Worm (Caenorhabditis elegans) whole organism, young adult: ENCODE data around the gene igeg-2.
A peak's percentile ranks its signal among the peaks of the same experiment; 100 is the strongest.
"Not testable (repeated sequence)": the region's sequence is repeated elsewhere in the genome, so short reads cannot be mapped to it uniquely, and the experiment has no call there.

Source experiments
- B0019.2 ChIP-seq: fragments of 200-800 bp; sonication (Bioruptor generic); conservative IDR thresholded peaks from 2 replicates; pipeline ENCODE4 v1.3.6; 2022; ENCODE audit warnings: missing genetic modification reagents, missing genetic modification characterization, missing compliant biosample characterization
- B0035.1 ChIP-seq: sonication (generic microtip); optimal IDR thresholded peaks from 2 replicates; lab custom pipeline; 2016; ENCODE audit warnings: missing genetic modification characterization, mild to moderate bottlenecking, missing compliant biosample characterization, missing genotype, missing genetic modification reagents
- F39B2.1 ChIP-seq: fragments of 200-800 bp; sonication (Bioruptor generic); IDR thresholded peaks from 2 replicates; pipeline ENCODE4 v1.3.6; 2022; ENCODE audit warnings: missing genetic modification reagents, missing genetic modification characterization, missing compliant biosample characterization
- F49E8.2 ChIP-seq: sonication (generic microtip); optimal IDR thresholded peaks from 3 replicates; lab custom pipeline; 2017; ENCODE audit warnings: missing genetic modification characterization, mild to moderate bottlenecking, missing compliant biosample characterization, antibody characterized with exemption, moderate library complexity; ENCODE audit not compliant: insufficient read depth
- F55B11.4 ChIP-seq: sonication (generic microtip); optimal IDR thresholded peaks from 2 replicates; lab custom pipeline; 2016; ENCODE audit warnings: missing compliant biosample characterization, missing genetic modification characterization, borderline replicate concordance; ENCODE audit not compliant: insufficient read depth
- Y53G8AR.9 ChIP-seq: fragments of 200-800 bp; sonication (Bioruptor generic); conservative IDR thresholded peaks from 2 replicates; pipeline ENCODE4 v1.3.6; 2022; ENCODE audit warnings: missing genetic modification reagents, missing genetic modification characterization, missing compliant biosample characterization
- akir-1 ChIP-seq: fragments of 200-800 bp; sonication (Bioruptor generic); optimal IDR thresholded peaks from 2 replicates; lab custom pipeline; 2018; ENCODE audit warnings: mild to moderate bottlenecking, missing genetic modification characterization, moderate library complexity, missing compliant biosample characterization
- aptf-2 ChIP-seq: fragments of 200-800 bp; sonication (Bioruptor generic); conservative IDR thresholded peaks from 2 replicates; pipeline ENCODE4 v1.3.6; 2022; ENCODE audit warnings: missing genetic modification reagents, missing genetic modification characterization, missing compliant biosample characterization
- aptf-3 ChIP-seq: fragments of 200-800 bp; sonication (Bioruptor generic); IDR thresholded peaks from 2 replicates; pipeline ENCODE4 v1.3.6; 2022; ENCODE audit warnings: missing genetic modification characterization, missing compliant biosample characterization
- attf-6 ChIP-seq: fragments of 200-800 bp; sonication (Bioruptor generic); IDR thresholded peaks from 2 replicates; pipeline ENCODE4 v1.3.6; 2022; ENCODE audit warnings: missing genetic modification reagents, missing genetic modification characterization, missing compliant biosample characterization
- cebp-1 ChIP-seq, 2 experiments: fragments of 200-800 bp in 1 of 2; sonication (Bioruptor generic) in 1 of 2; sonication (generic microtip) in 1 of 2; IDR thresholded peaks in 1 of 2; optimal IDR thresholded peaks in 1 of 2; 2 replicates each; pipeline versions ENCODE4 v1.3.6 to Lab custom; 2017 to 2022; ENCODE audit warnings: missing compliant biosample characterization in 2 of 2, missing genetic modification characterization in 2 of 2, mild to moderate bottlenecking in 1 of 2, missing genetic modification reagents in 1 of 2, moderate library complexity in 1 of 2
- ceh-27 ChIP-seq: fragments of 200-800 bp; sonication (Bioruptor generic); optimal IDR thresholded peaks from 2 replicates; lab custom pipeline; 2018; ENCODE audit warnings: mild to moderate bottlenecking, missing genetic modification characterization, moderate library complexity, missing compliant biosample characterization
- die-1 ChIP-seq: sonication (generic microtip); optimal IDR thresholded peaks from 2 replicates; lab custom pipeline; 2016; ENCODE audit warnings: missing genotype, mild to moderate bottlenecking, missing genetic modification characterization, missing compliant biosample characterization
- efl-1 ChIP-seq: fragments of 150-350 bp; optimal IDR thresholded peaks from 2 replicates; lab custom pipeline; 2014; ENCODE audit warnings: missing biosample characterization, missing genetic modification reagents, missing genetic modification characterization
- egrh-3 ChIP-seq: fragments of 200-800 bp; sonication (Bioruptor generic); IDR thresholded peaks from 2 replicates; pipeline ENCODE4 v1.3.6; 2022; ENCODE audit warnings: missing genetic modification reagents, missing genetic modification characterization, missing compliant biosample characterization
- gei-17 ChIP-seq: fragments of 200-800 bp; sonication (Bioruptor generic); optimal IDR thresholded peaks from 2 replicates; lab custom pipeline; 2018; ENCODE audit warnings: mild to moderate bottlenecking, missing genetic modification characterization, missing compliant biosample characterization
- hlh-26 ChIP-seq: fragments of 200-800 bp; sonication (Bioruptor generic); conservative IDR thresholded peaks from 2 replicates; pipeline ENCODE4 v1.3.6; 2022; ENCODE audit warnings: missing genetic modification reagents, missing genetic modification characterization, missing compliant biosample characterization
- hmg-1.2 ChIP-seq: fragments of 200-800 bp; sonication (Bioruptor generic); IDR thresholded peaks from 2 replicates; pipeline ENCODE4 v1.3.6; 2022; ENCODE audit warnings: missing genetic modification reagents, missing genetic modification characterization, missing compliant biosample characterization
- hrde-1 ChIP-seq: sonication (generic microtip); optimal IDR thresholded peaks from 2 replicates; lab custom pipeline; 2016; ENCODE audit warnings: missing genetic modification characterization, mild to moderate bottlenecking, missing compliant biosample characterization, moderate library complexity, missing genotype, missing genetic modification reagents, borderline replicate concordance
- lag-1 ChIP-seq: fragments of 200-800 bp; sonication (Bioruptor generic); IDR thresholded peaks from 2 replicates; pipeline ENCODE4 v1.3.6; 2022; ENCODE audit warnings: missing genetic modification reagents, missing genetic modification characterization, missing compliant biosample characterization
- lin-35 ChIP-seq, 3 experiments: fragments of 150-350 bp in 2 of 3; sonication (generic microtip) in 1 of 3; optimal IDR thresholded peaks; 2 replicates each; lab custom pipeline; 2014 to 2018; ENCODE audit warnings: missing biosample characterization in 3 of 3, missing genetic modification characterization in 3 of 3, missing genetic modification reagents in 3 of 3
- madf-3 ChIP-seq: fragments of 200-800 bp; sonication (Bioruptor generic); IDR thresholded peaks from 2 replicates; pipeline ENCODE4 v1.3.6; 2022; ENCODE audit warnings: missing genetic modification reagents, missing genetic modification characterization, missing compliant biosample characterization
- madf-6 ChIP-seq: fragments of 200-800 bp; sonication (Bioruptor generic); IDR thresholded peaks from 2 replicates; pipeline ENCODE4 v1.3.6; 2022; ENCODE audit warnings: missing genetic modification reagents, missing genetic modification characterization, missing compliant biosample characterization
- mel-28 ChIP-seq: sonication (generic microtip); optimal IDR thresholded peaks from 2 replicates; lab custom pipeline; 2016; ENCODE audit warnings: borderline replicate concordance, mild to moderate bottlenecking, missing genetic modification characterization, missing compliant biosample characterization
- mes-4 ChIP-seq: sonication (generic microtip); optimal IDR thresholded peaks from 2 replicates; lab custom pipeline; 2016; ENCODE audit warnings: missing genotype, missing genetic modification characterization, missing compliant biosample characterization
- rpc-1 ChIP-seq, 2 experiments: fragments of 150-350 bp in 1 of 2; sonication (generic microtip) in 1 of 2; optimal IDR thresholded peaks; 2 replicates each; lab custom pipeline; 2014 to 2018; ENCODE audit warnings: missing biosample characterization in 1 of 2, missing genetic modification characterization in 1 of 2, missing genetic modification reagents in 1 of 2, missing genotype in 1 of 2
- snpc-3.4 ChIP-seq: sonication (generic microtip); optimal IDR thresholded peaks from 2 replicates; lab custom pipeline; 2017; ENCODE audit warnings: missing genetic modification characterization, mild to moderate bottlenecking, missing compliant biosample characterization, antibody characterized with exemption, moderate library complexity, missing genotype, missing genetic modification reagents
- ztf-18 ChIP-seq: sonication (generic microtip); optimal IDR thresholded peaks from 2 replicates; lab custom pipeline; 2016; ENCODE audit warnings: missing genotype, mild to moderate bottlenecking, missing genetic modification characterization, missing compliant biosample characterization
- ztf-26 ChIP-seq: sonication (generic microtip); optimal IDR thresholded peaks from 2 replicates; lab custom pipeline; 2017; ENCODE audit warnings: missing genetic modification characterization, missing compliant biosample characterization

The igeg-2 gene

ce11 chrX:11443335-11443734 lies 3.1 kb downstream of the igeg-2 start:
- TF ChIP-seq lag-1 (GFP tag; lab: Robert Waterston, UW) (0 out of 2 replicates have a peak, but pooled peaks have one; percentile 52), madf-3 (GFP tag; lab: Robert Waterston, UW) (peak; percentile 80; the same call in 1 of the 2 replicates)
- TF ChIP-seq, all 124 proteins: peak for 2; not testable (repeated sequence) for 122

DNA sequence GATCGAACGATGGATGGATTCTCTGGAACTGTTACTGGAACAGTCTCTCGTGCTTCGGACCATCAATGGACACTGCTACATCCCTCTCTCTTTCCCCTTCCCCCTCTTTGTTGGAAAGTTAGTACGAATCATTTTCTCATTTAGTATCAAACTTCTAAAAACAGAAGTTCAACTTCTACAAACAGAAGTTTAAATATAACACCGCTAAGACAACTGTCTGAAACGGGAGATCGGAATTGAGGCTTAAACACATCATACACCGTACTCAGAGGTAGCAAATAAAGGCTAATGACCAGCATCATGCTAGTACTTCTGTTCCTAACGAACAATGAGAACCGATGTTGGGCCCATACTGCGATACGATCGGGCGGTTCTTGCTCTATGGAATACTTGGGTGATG lies 6.7 kb downstream of the igeg-2 start, which contains the start of gene F46C3.7:
Gene F46C3.7, plus strand, starts transcription at position 301 of the 400 bp plus-strand sequence.
- TF ChIP-seq hrde-1 (tag; lab: Kevin White, UChicago); B0019.2 (GFP tag; lab: Robert Waterston, UW); rpc-1 (optimal IDR thresholded peaks at IDR 0.05; lab: Kevin White, UChicago); rpc-1 (tag; optimal IDR thresholded peaks at IDR 0.05; lab: Kevin White, UChicago): not testable (repeated sequence)

ce11 chrX:11439006-11439405 lies 7.4 kb downstream of the igeg-2 start:
- TF ChIP-seq aptf-3 (GFP tag; lab: Robert Waterston, UW), result peak; percentile 83; the same call in 1 of the 2 replicates
- peak; percentile 93 for TF ChIP-seq aptf-2 (GFP tag; lab: Robert Waterston, UW)
- peak; percentile 67 for TF ChIP-seq hmg-1.2 (GFP tag; lab: Robert Waterston, UW)

- TF ChIP-seq aptf-2 (GFP tag; lab: Robert Waterston, UW), result peak; percentile 92
- peak; percentile 12 for TF ChIP-seq efl-1 (GFP tag; lab: Kevin White, UChicago)
- TF ChIP-seq ceh-27 (GFP tag; lab: Kevin White, UChicago), result no peak
- TF ChIP-seq madf-6 (GFP tag; lab: Robert Waterston, UW), result peak; percentile 59
- no peak for TF ChIP-seq snpc-3.4
- TF ChIP-seq, all 124 proteins: peak for 3
These were observed 8.7 kb downstream of the igeg-2 start for ce11 chrX:11437716-11438115.

DNA sequence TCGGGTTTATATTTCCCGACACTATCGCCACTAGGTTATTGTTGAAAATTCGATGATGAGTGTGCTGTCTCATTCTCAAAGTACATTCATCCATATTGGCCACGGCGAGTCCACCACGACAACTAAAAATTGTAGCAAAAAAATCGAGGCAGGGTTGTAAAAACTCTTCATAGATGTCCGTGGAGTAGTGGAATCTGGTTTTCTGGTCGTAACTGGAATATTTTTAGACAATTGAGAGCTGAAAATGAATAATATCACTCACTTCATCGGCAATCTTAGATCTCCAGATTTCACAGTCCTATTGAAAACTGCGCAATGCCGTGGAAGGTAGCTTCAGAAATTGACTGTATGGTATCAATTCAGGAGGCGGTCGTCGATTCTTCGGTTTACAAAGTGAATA lies 10.9 kb downstream of the igeg-2 start:
- TF ChIP-seq lin-35 (GFP tag; optimal IDR thresholded peaks at IDR 0.05; lab: Kevin White, UChicago) (no peak), snpc-3.4 (no peak), attf-6 (GFP tag; lab: Robert Waterston, UW) (no peak), ztf-26 (no peak), F55B11.4 (tag; lab: Kevin White, UChicago) (no peak), Y53G8AR.9 (GFP tag; lab: Robert Waterston, UW) (no peak), mel-28 (tag; lab: Kevin White, UChicago) (no peak), F49E8.2 (tag; lab: Kevin White, UChicago) (no peak), mes-4 (tag; lab: Kevin White, UChicago) (no peak), egrh-3 (no peak), F39B2.1 (no peak), hlh-26 (GFP tag; lab: Robert Waterston, UW) (no peak), gei-17 (no peak), akir-1 (GFP tag; lab: Kevin White, UChicago) (no peak), cebp-1 (GFP tag; IDR thresholded peaks at IDR 0.05; lab: Robert Waterston, UW) (no peak), cebp-1 (tag; optimal IDR thresholded peaks at IDR 0.05; lab: Kevin White, UChicago) (no peak), ztf-18 (no peak), B0035.1 (no peak), die-1 (tag; lab: Kevin White, UChicago) (no peak)
